Worm (Caenorhabditis elegans) whole organism, mixed stage, embryonic: ENCODE data around the gene rpn-13.

ENCODE experiments used
- blmp-1 ChIP-seq: fragments of 150-350 bp; optimal IDR thresholded peaks from 2 replicates; lab custom pipeline; 2014; ENCODE audit warnings: missing biosample characterization, missing genetic modification characterization
- ceh-43 ChIP-seq: fragments of 200-800 bp; sonication (Bioruptor generic); optimal IDR thresholded peaks from 2 replicates; lab custom pipeline; 2018; ENCODE audit warnings: mild to moderate bottlenecking, missing genetic modification characterization, moderate library complexity, missing compliant biosample characterization
- elt-3 ChIP-seq: fragments of 150-350 bp; optimal IDR thresholded peaks from 2 replicates; lab custom pipeline; 2014; ENCODE audit warnings: missing biosample characterization, missing genetic modification characterization
- lin-13 ChIP-seq: fragments of 150-350 bp; optimal IDR thresholded peaks from 2 replicates; lab custom pipeline; 2014; ENCODE audit warnings: missing biosample characterization, missing genetic modification characterization
- lsy-2 ChIP-seq: fragments of 150-350 bp; optimal IDR thresholded peaks from 2 replicates; lab custom pipeline; 2014; ENCODE audit warnings: missing biosample characterization, missing genetic modification characterization
- mep-1 ChIP-seq: fragments of 150-350 bp; optimal IDR thresholded peaks from 2 replicates; lab custom pipeline; 2017; ENCODE audit warnings: missing biosample characterization, missing genetic modification reagents, missing genetic modification characterization, inconsistent platforms
- nhr-12 ChIP-seq: fragments of 150-350 bp; optimal IDR thresholded peaks from 2 replicates; lab custom pipeline; 2014; ENCODE audit warnings: missing biosample characterization, missing genetic modification characterization
- nhr-28 ChIP-seq: fragments of 150-350 bp; optimal IDR thresholded peaks from 2 replicates; lab custom pipeline; 2014; ENCODE audit warnings: missing biosample characterization, missing genetic modification characterization
- nhr-76 ChIP-seq: sonication (generic microtip); optimal IDR thresholded peaks from 2 replicates; lab custom pipeline; 2017; ENCODE audit warnings: missing biosample characterization, missing genetic modification characterization
- snpc-4 ChIP-seq: fragments of 150-350 bp; optimal IDR thresholded peaks from 2 replicates; lab custom pipeline; 2014; ENCODE audit warnings: missing biosample characterization, missing genetic modification characterization
- unc-39 ChIP-seq: fragments of 150-350 bp; optimal IDR thresholded peaks from 2 replicates; lab custom pipeline; 2014; ENCODE audit warnings: missing biosample characterization, missing genetic modification characterization
- unc-62 ChIP-seq: fragments of 150-350 bp; optimal IDR thresholded peaks from 2 replicates; lab custom pipeline; 2014; ENCODE audit warnings: missing biosample characterization, missing genetic modification reagents, missing genetic modification characterization
- ztf-11 ChIP-seq: fragments of 150-350 bp; optimal IDR thresholded peaks from 2 replicates; lab custom pipeline; 2014; ENCODE audit warnings: missing biosample characterization, missing genetic modification characterization

ce11 chrIII:6331211-6331782 lies 10.4 kb downstream of the rpn-13 start, which contains the start of gene C56G2.4:
- TF ChIP-seq ztf-11 (tag; lab: Kevin White, UChicago) = no peak
- no peak for TF ChIP-seq snpc-4 (tag; lab: Kevin White, UChicago)
- TF ChIP-seq nhr-28 (tag; lab: Kevin White, UChicago) = no peak
- TF ChIP-seq unc-62 (GFP tag; lab: Kevin White, UChicago) = no peak
- TF ChIP-seq unc-39 (tag; lab: Kevin White, UChicago) = no peak
- no peak for TF ChIP-seq ceh-43
- no peak for TF ChIP-seq lin-13 (tag; lab: Kevin White, UChicago)
- TF ChIP-seq elt-3 = no peak
- no peak for TF ChIP-seq nhr-76 (tag; lab: Kevin White, UChicago)
- TF ChIP-seq mep-1 (tag; lab: Kevin White, UChicago) = no peak
- no peak for TF ChIP-seq blmp-1 (tag; lab: Kevin White, UChicago)
- TF ChIP-seq nhr-12 (tag; lab: Kevin White, UChicago) = no peak
- no peak for TF ChIP-seq lsy-2 (tag; lab: Kevin White, UChicago)
